Fruit fly (Drosophila melanogaster): ENCODE measurements around the gene Edem2.

dm6 chr2L:13234610-13235489 lies 42.8 kb downstream of the Edem2 start, which contains the start of gene Mabi:
- TF ChIP-seq ttk (optimal IDR thresholded peaks at IDR 0.05) (no peak), h (optimal IDR thresholded peaks at IDR 0.05) (no peak), insv (optimal IDR thresholded peaks at IDR 0.05) (no peak), psq (optimal IDR thresholded peaks at IDR 0.05) (no peak), Myc (optimal IDR thresholded peaks at IDR 0.05) (no peak), Sin3A (optimal IDR thresholded peaks at IDR 0.05) (no peak)
